Fruit fly (Drosophila melanogaster): ENCODE results near the gene t-cup.

dm6 chr2L:12471937-12472336 lies 25.2 kb downstream of the t-cup start:
- TF ChIP-seq CG8159 (tag; optimal IDR thresholded peaks at IDR 0.05) (no peak), Pif1A (GFP tag; optimal IDR thresholded peaks at IDR 0.05) (no peak), CG14655 (GFP tag; optimal IDR thresholded peaks at IDR 0.05) (no peak), CG17806 (tag; optimal IDR thresholded peaks at IDR 0.05) (no peak), CG15710 (tag; optimal IDR thresholded peaks at IDR 0.05) (no peak), EcR (GFP tag; optimal IDR thresholded peaks at IDR 0.05) (no peak)
